Worm (Caenorhabditis elegans): ENCODE results near the gene K09C6.2.

K09C6.2 gene

ce11 chrV:904232-904983 is 47.8 kb downstream of the K09C6.2 start, which contains the start of gene trm-2A (continued):
- TF ChIP-seq F16B12.6 (tag; optimal IDR thresholded peaks at IDR 0.05) = peak; percentile 50
- TF ChIP-seq fos-1 (tag; optimal IDR thresholded peaks at IDR 0.05) = peak; percentile 57
- TF ChIP-seq fkh-10 (GFP tag; optimal IDR thresholded peaks at IDR 0.05) = no peak
- peak; percentile 6 for TF ChIP-seq sup-37 (GFP tag; optimal IDR thresholded peaks at IDR 0.05)
- peak; percentile 68 for TF ChIP-seq nhr-77 (tag; optimal IDR thresholded peaks at IDR 0.05)
- no peak for TF ChIP-seq zag-1 (tag; optimal IDR thresholded peaks at IDR 0.05)
- peak; percentile 98 to 99 for TF ChIP-seq lin-35 (GFP tag; optimal IDR thresholded peaks at IDR 0.05)
- TF ChIP-seq snpc-4 (tag; optimal IDR thresholded peaks at IDR 0.05) = peak; percentile 11
- no peak for TF ChIP-seq egl-27 (tag; optimal IDR thresholded peaks at IDR 0.05)
- TF ChIP-seq ztf-4 (tag; optimal IDR thresholded peaks at IDR 0.05) = peak; percentile 35
- no peak for TF ChIP-seq nhr-84 (tag; optimal IDR thresholded peaks at IDR 0.05)
- no peak for TF ChIP-seq pag-3 (tag; optimal IDR thresholded peaks at IDR 0.05; ENCODE audit: borderline replicate concordance, insufficient read depth)
- TF ChIP-seq nhr-85 (tag) = peak; percentile 91
- TF ChIP-seq ceh-8 (GFP tag; optimal IDR thresholded peaks at IDR 0.05) = peak; percentile 21
- TF ChIP-seq unc-98 (GFP tag; IDR thresholded peaks at IDR 0.05) = no peak
- peak; percentile 79 for TF ChIP-seq dsc-1 (tag; optimal IDR thresholded peaks at IDR 0.05)
- TF ChIP-seq xbp-1 (tag; optimal IDR thresholded peaks at IDR 0.05) = peak; percentile 82
- peak; percentile 65 for TF ChIP-seq jun-1 (tag; optimal IDR thresholded peaks at IDR 0.05)
- peak; percentile 89 for TF ChIP-seq nhr-71 (tag; optimal IDR thresholded peaks at IDR 0.05)
- peak; percentile 19 for TF ChIP-seq zip-4 (GFP tag; optimal IDR thresholded peaks at IDR 0.05)
- TF ChIP-seq hlh-4 (tag; optimal IDR thresholded peaks at IDR 0.05) = no peak
- peak; percentile 53 for TF ChIP-seq sox-4 (tag; optimal IDR thresholded peaks at IDR 0.05)
- peak; percentile 87 for TF ChIP-seq mep-1 (tag; optimal IDR thresholded peaks at IDR 0.05)
- TF ChIP-seq Y116A8C.19 (tag; optimal IDR thresholded peaks at IDR 0.05; ENCODE audit: borderline replicate concordance) = no peak
- TF ChIP-seq vab-15 (tag; optimal IDR thresholded peaks at IDR 0.05) = peak; percentile 79
- TF ChIP-seq lin-15B (tag; optimal IDR thresholded peaks at IDR 0.05) = peak; percentile 75
- no peak for TF ChIP-seq hlh-17 (GFP tag; optimal IDR thresholded peaks at IDR 0.05; ENCODE audit: borderline replicate concordance)
- TF ChIP-seq C16A3.4 (tag; optimal IDR thresholded peaks at IDR 0.05) = peak; percentile 86
- peak; percentile 53 for TF ChIP-seq lin-39 (tag; optimal IDR thresholded peaks at IDR 0.05)
- peak; percentile 83 for TF ChIP-seq tbx-2 (tag; optimal IDR thresholded peaks at IDR 0.05)
- peak; percentile 94 for TF ChIP-seq rnt-1 (tag; optimal IDR thresholded peaks at IDR 0.05)
- TF ChIP-seq nhr-12 (tag; optimal IDR thresholded peaks at IDR 0.05) = no peak
- TF ChIP-seq lin-13 (GFP tag; optimal IDR thresholded peaks at IDR 0.05) = peak; percentile 64
- TF ChIP-seq aha-1 (tag; optimal IDR thresholded peaks at IDR 0.05) = no peak
- peak; percentile 81 for TF ChIP-seq grh-1 (GFP tag; IDR thresholded peaks at IDR 0.05)
- TF ChIP-seq unc-62 (GFP tag; optimal IDR thresholded peaks at IDR 0.05) = no peak
- no peak for TF ChIP-seq nhr-237 (tag; optimal IDR thresholded peaks at IDR 0.05)
- TF ChIP-seq nhr-19 (GFP tag; conservative IDR thresholded peaks at IDR 0.05) = peak; percentile 85
- no peak for TF ChIP-seq tlp-1 (tag; optimal IDR thresholded peaks at IDR 0.05)
- no peak for TF ChIP-seq nhr-28 (tag; optimal IDR thresholded peaks at IDR 0.05)
- peak; percentile 88 for TF ChIP-seq unc-130 (tag; optimal IDR thresholded peaks at IDR 0.05)
- TF ChIP-seq nhr-90 (tag; optimal IDR thresholded peaks at IDR 0.05; ENCODE audit: poor library complexity) = peak; percentile 85
- TF ChIP-seq pax-3 (tag; optimal IDR thresholded peaks at IDR 0.05) = peak; percentile 56
- no peak for TF ChIP-seq ets-5 (GFP tag; IDR thresholded peaks at IDR 0.05)
- TF ChIP-seq mdl-1 (tag; optimal IDR thresholded peaks at IDR 0.05) = peak in 1 of 2 experiments; percentile 63
- TF ChIP-seq unc-30 (tag; optimal IDR thresholded peaks at IDR 0.05) = peak; percentile 11
- peak; percentile 51; the same call in 1 of the 2 replicates for TF ChIP-seq mab-9 (GFP tag; IDR thresholded peaks at IDR 0.05)
- TF ChIP-seq isw-1 (GFP tag; IDR thresholded peaks at IDR 0.05) = peak; percentile 64
- peak; percentile 70 for TF ChIP-seq irx-1 (tag; optimal IDR thresholded peaks at IDR 0.05)
- TF ChIP-seq nhr-11 (tag; optimal IDR thresholded peaks at IDR 0.05) = peak; percentile 52
- peak; percentile 38 for TF ChIP-seq egl-13 (tag; optimal IDR thresholded peaks at IDR 0.05)
